1 fruit fly cellular context compared by ENCODE assay signal in the genomic region with DNA sequence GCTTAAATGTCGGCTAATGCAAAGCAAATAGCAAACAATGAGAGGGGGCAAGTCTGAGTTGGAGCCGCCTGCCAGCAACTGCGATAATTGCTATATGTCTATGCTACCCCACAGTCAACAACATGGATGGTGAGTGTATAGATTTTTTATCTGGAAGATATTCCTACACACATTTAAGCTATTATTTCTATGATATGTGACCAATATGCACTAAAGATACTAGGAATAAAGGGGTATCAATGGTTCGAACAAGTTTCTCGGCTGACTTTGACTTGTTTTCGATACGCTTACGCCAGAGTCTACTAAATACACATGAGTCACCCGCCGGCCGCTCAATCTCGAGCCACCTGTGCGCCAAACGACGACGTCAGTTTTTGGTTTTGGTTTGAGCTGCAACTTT.
TF ChIP-seq lines count a peak whose summit lies in the region.

No protein-coding gene starts in this region.

TF ChIP-seq in whole organism, embryonic, 481 proteins besides CTCF, POLR2A, EP300 and RAD21 (continued from another document):
- peak; percentile 7 for TF ChIP-seq Sox100B (GFP tag; optimal IDR thresholded peaks at IDR 0.05; lab: Kevin White, UChicago)
- 0 out of 2 replicates have a peak, but pooled peaks have one; percentile 20 for TF ChIP-seq Lim3 (GFP tag; IDR thresholded peaks at IDR 0.05; lab: Robert Waterston, UW)
- no peak for TF ChIP-seq luna (GFP tag; optimal IDR thresholded peaks at IDR 0.05; lab: Kevin White, UChicago)
- TF ChIP-seq CG34422 (GFP tag; IDR thresholded peaks at IDR 0.05; lab: Robert Waterston, UW), result peak; percentile 13; the same call in 1 of the 3 replicates
- TF ChIP-seq Nf-YA (GFP tag; IDR thresholded peaks at IDR 0.05; lab: Robert Waterston, UW), result no peak
- TF ChIP-seq pnt (GFP tag; optimal IDR thresholded peaks at IDR 0.05; lab: Kevin White, UChicago), result no peak
- TF ChIP-seq stc (GFP tag; IDR thresholded peaks at IDR 0.05; lab: Robert Waterston, UW), result no peak
- TF ChIP-seq Stat92E (GFP tag; optimal IDR thresholded peaks at IDR 0.05; lab: Kevin White, UChicago), result no peak
- peak; percentile 20 for TF ChIP-seq ind (GFP tag; optimal IDR thresholded peaks at IDR 0.05; lab: Kevin White, UChicago)
- peak; percentile 15 for TF ChIP-seq ewg (GFP tag; optimal IDR thresholded peaks at IDR 0.05; lab: Kevin White, UChicago)
- no peak for TF ChIP-seq pan (optimal IDR thresholded peaks at IDR 0.05; lab: Kevin White, UChicago)
- peak in 1 of 2 experiments; percentile 39 for TF ChIP-seq pan (GFP tag; optimal IDR thresholded peaks at IDR 0.05 in 1 of 2, IDR thresholded peaks at IDR 0.05 in 1 of 2)
- 0 out of 3 replicates have a peak, but pooled peaks have one; percentile 27 for TF ChIP-seq ase (GFP tag; IDR thresholded peaks at IDR 0.05; lab: Robert Waterston, UW)
- 0 out of 2 replicates have a peak, but pooled peaks have one; percentile 26 for TF ChIP-seq esg (GFP tag; conservative IDR thresholded peaks at IDR 0.05; lab: Robert Waterston, UW)
- no peak for TF ChIP-seq en (GFP tag; optimal IDR thresholded peaks at IDR 0.05; lab: Kevin White, UChicago)
- TF ChIP-seq Hr51 (GFP tag; optimal IDR thresholded peaks at IDR 0.05; lab: Kevin White, UChicago), result peak; percentile 2 to 69
- TF ChIP-seq CG2889 (GFP tag; IDR thresholded peaks at IDR 0.05; lab: Robert Waterston, UW), result no peak
- TF ChIP-seq shn (GFP tag; optimal IDR thresholded peaks at IDR 0.05; lab: Kevin White, UChicago), result peak; percentile 17
- no peak for TF ChIP-seq CG7928 (GFP tag; optimal IDR thresholded peaks at IDR 0.05; lab: Kevin White, UChicago)
- TF ChIP-seq kay (GFP tag; optimal IDR thresholded peaks at IDR 0.05; lab: Kevin White, UChicago), result peak; percentile 4
- TF ChIP-seq CG42726 (GFP tag; IDR thresholded peaks at IDR 0.05; lab: Robert Waterston, UW; ENCODE audit: partially characterized antibody), result no peak
- TF ChIP-seq CG12219 (GFP tag; optimal IDR thresholded peaks at IDR 0.05; lab: Kevin White, UChicago), result peak; percentile 3
- peak; percentile 7 for TF ChIP-seq CG11504 (tag; optimal IDR thresholded peaks at IDR 0.05; lab: Kevin White, UChicago)
- peak; percentile 57 for TF ChIP-seq CG1603 (tag; optimal IDR thresholded peaks at IDR 0.05; lab: Kevin White, UChicago)
- TF ChIP-seq salm (tag; optimal IDR thresholded peaks at IDR 0.05; lab: Kevin White, UChicago), result peak; percentile 14
- 0 out of 2 replicates have a peak, but pooled peaks have one; percentile 40 for TF ChIP-seq dimm (GFP tag; IDR thresholded peaks at IDR 0.05; lab: Robert Waterston, UW)
- TF ChIP-seq Gsc (GFP tag; IDR thresholded peaks at IDR 0.05; lab: Robert Waterston, UW), result no peak
- 0 out of 2 replicates have a peak, but pooled peaks have one; percentile 24 for TF ChIP-seq CG43689 (GFP tag; IDR thresholded peaks at IDR 0.05; lab: Robert Waterston, UW)
- peak; percentile 31 for TF ChIP-seq CG10209 (GFP tag; optimal IDR thresholded peaks at IDR 0.05; lab: Kevin White, UChicago)
- TF ChIP-seq Med (GFP tag; lab: Kevin White, UChicago), result peak; percentile 32
- TF ChIP-seq CG6813 (GFP tag; optimal IDR thresholded peaks at IDR 0.05; lab: Kevin White, UChicago), result peak; percentile 26
- no peak for TF ChIP-seq CG10431 (GFP tag; optimal IDR thresholded peaks at IDR 0.05; lab: Kevin White, UChicago)
- TF ChIP-seq Atf6 (GFP tag; IDR thresholded peaks at IDR 0.05; lab: Robert Waterston, UW), result peak; percentile 50; the same call in 1 of the 2 replicates
- peak; percentile 39; the same call in 2 of the 3 replicates for TF ChIP-seq Optix (GFP tag; IDR thresholded peaks at IDR 0.05; lab: Robert Waterston, UW)
- peak; percentile 56 for TF ChIP-seq CG9932 (GFP tag; IDR thresholded peaks at IDR 0.05; lab: Robert Waterston, UW)
TF ChIP-seq in whole organism, embryonic: peak in this region for 81.
